Fruit fly (Drosophila melanogaster) whole organism, embryonic: ENCODE results near the gene wda.
A peak's percentile ranks its signal among the peaks of the same experiment; 100 is the strongest.

Source experiments
- Adf1 ChIP-seq: fragments of 200-800 bp; sonication (Bioruptor generic); IDR thresholded peaks from 2 replicates; pipeline ENCODE4 v1.3.6; 2022; ENCODE audit warnings: missing biosample characterization, missing genetic modification characterization
- Atf-2 ChIP-seq: fragments of 200-800 bp; sonication (Bioruptor generic); optimal IDR thresholded peaks from 2 replicates; lab custom pipeline; 2016; ENCODE audit warnings: missing biosample characterization, missing genetic modification characterization
- Bteb2 ChIP-seq: fragments of 200-800 bp; sonication (Bioruptor generic); optimal IDR thresholded peaks from 2 replicates; lab custom pipeline; 2016; ENCODE audit warnings: missing biosample characterization, missing genetic modification characterization
- CG11085 ChIP-seq: fragments of 200-800 bp; sonication (Bioruptor generic); IDR thresholded peaks from 2 replicates; pipeline ENCODE4 v1.3.6; 2022; ENCODE audit warnings: missing biosample characterization, missing genetic modification characterization
- CG11696 ChIP-seq: fragments of 200-800 bp; sonication (Bioruptor generic); IDR thresholded peaks from 2 replicates; pipeline ENCODE4 v1.3.6; 2022; ENCODE audit warnings: missing biosample characterization, missing genetic modification characterization
- CG11723 ChIP-seq: fragments of 200-800 bp; sonication (Bioruptor generic); optimal IDR thresholded peaks from 2 replicates; lab custom pipeline; 2017; ENCODE audit warnings: missing biosample characterization, mild to moderate bottlenecking, missing genetic modification characterization
- CG12104 ChIP-seq: fragments of 200-800 bp; sonication (Bioruptor generic); optimal IDR thresholded peaks from 3 replicates; lab custom pipeline; 2016; ENCODE audit warnings: missing biosample characterization, missing genetic modification characterization
- CG14667 ChIP-seq: fragments of 200-800 bp; sonication (Bioruptor generic); IDR thresholded peaks from 2 replicates; pipeline ENCODE4 v1.3.6; 2022; ENCODE audit warnings: missing biosample characterization, missing genetic modification characterization
- CG15011 ChIP-seq: fragments of 200-800 bp; sonication (Bioruptor generic); optimal IDR thresholded peaks from 3 replicates; lab custom pipeline; 2018; ENCODE audit warnings: missing biosample characterization, mild to moderate bottlenecking, missing genetic modification characterization
- CG2120 ChIP-seq: fragments of 200-800 bp; sonication (Bioruptor generic); optimal IDR thresholded peaks from 3 replicates; lab custom pipeline; 2016; ENCODE audit warnings: missing biosample characterization, missing genetic modification characterization
- CG2129 ChIP-seq: fragments of 200-800 bp; sonication (Bioruptor generic); IDR thresholded peaks from 2 replicates; pipeline ENCODE4 v1.3.6; 2022; ENCODE audit warnings: missing biosample characterization, missing genetic modification characterization; ENCODE audit not compliant: partially characterized antibody
- CG2202 ChIP-seq: fragments of 200-800 bp; sonication (Bioruptor generic); optimal IDR thresholded peaks from 2 replicates; lab custom pipeline; 2018; ENCODE audit warnings: missing biosample characterization, mild to moderate bottlenecking, missing genetic modification characterization
- CG2889 ChIP-seq: fragments of 200-800 bp; sonication (Bioruptor generic); IDR thresholded peaks from 3 replicates; pipeline ENCODE4 v1.3.6; 2022; ENCODE audit warnings: missing biosample characterization, missing genetic modification characterization
- CG30020 ChIP-seq: fragments of 200-800 bp; optimal IDR thresholded peaks from 2 replicates; lab custom pipeline; 2019; ENCODE audit warnings: missing biosample characterization, mild to moderate bottlenecking, missing genetic modification characterization, moderate library complexity
- CG32767 ChIP-seq: fragments of 200-800 bp; sonication (Bioruptor generic); IDR thresholded peaks from 2 replicates; pipeline ENCODE4 v1.3.6; 2022; ENCODE audit warnings: missing biosample characterization, missing genetic modification characterization
- CG3847 ChIP-seq: fragments of 200-800 bp; sonication (Bioruptor generic); IDR thresholded peaks from 2 replicates; pipeline ENCODE4 v1.3.6; 2022; ENCODE audit warnings: missing biosample characterization, missing genetic modification characterization
- CG4328 ChIP-seq: fragments of 200-800 bp; sonication (Bioruptor generic); optimal IDR thresholded peaks from 3 replicates; lab custom pipeline; 2017; ENCODE audit warnings: missing biosample characterization, missing genetic modification reagents, missing genetic modification characterization
- CG4404 ChIP-seq: fragments of 200-800 bp; sonication (Bioruptor generic); IDR thresholded peaks from 2 replicates; pipeline ENCODE4 v1.3.6; 2022; ENCODE audit warnings: missing biosample characterization, missing genetic modification characterization
- CG4424 ChIP-seq: fragments of 200-800 bp; sonication (Bioruptor generic); optimal IDR thresholded peaks from 3 replicates; lab custom pipeline; 2016; ENCODE audit warnings: missing biosample characterization, missing genetic modification characterization
- CG5180 ChIP-seq: fragments of 200-800 bp; sonication (Bioruptor generic); optimal IDR thresholded peaks from 3 replicates; lab custom pipeline; 2017; ENCODE audit warnings: missing biosample characterization, missing genetic modification characterization, mild to moderate bottlenecking, moderate library complexity, missing genetic modification reagents
- CG6654 ChIP-seq: fragments of 200-800 bp; sonication (Bioruptor generic); optimal IDR thresholded peaks from 2 replicates; lab custom pipeline; 2017; ENCODE audit warnings: missing biosample characterization, mild to moderate bottlenecking, missing genetic modification characterization
- CG8281 ChIP-seq: fragments of 200-800 bp; sonication (Bioruptor generic); optimal IDR thresholded peaks from 2 replicates; lab custom pipeline; 2018; ENCODE audit warnings: missing biosample characterization, mild to moderate bottlenecking, missing genetic modification characterization, moderate library complexity
- CG8359 ChIP-seq: fragments of 200-800 bp; sonication (Bioruptor generic); optimal IDR thresholded peaks from 2 replicates; lab custom pipeline; 2017; ENCODE audit warnings: missing biosample characterization, mild to moderate bottlenecking, missing genetic modification characterization, borderline replicate concordance
- CG9215 ChIP-seq: fragments of 200-800 bp; sonication (Bioruptor generic); IDR thresholded peaks from 2 replicates; pipeline ENCODE4 v1.3.6; 2022; ENCODE audit warnings: missing biosample characterization, missing genetic modification characterization
- CG9437 ChIP-seq: fragments of 200-800 bp; sonication (Bioruptor generic); optimal IDR thresholded peaks from 2 replicates; lab custom pipeline; 2018; ENCODE audit warnings: missing biosample characterization, mild to moderate bottlenecking, missing genetic modification characterization
- CHES-1-like ChIP-seq: fragments of 200-800 bp; sonication (Bioruptor generic); optimal IDR thresholded peaks from 2 replicates; lab custom pipeline; 2016; ENCODE audit warnings: missing biosample characterization, missing genetic modification characterization
- Chrac-16 ChIP-seq: fragments of 200-800 bp; sonication (Bioruptor generic); optimal IDR thresholded peaks from 3 replicates; lab custom pipeline; 2016; ENCODE audit warnings: missing biosample characterization, missing genetic modification characterization
- D19B ChIP-seq: fragments of 200-800 bp; sonication (Bioruptor generic); optimal IDR thresholded peaks from 2 replicates; lab custom pipeline; 2017; ENCODE audit warnings: missing biosample characterization, mild to moderate bottlenecking, missing genetic modification characterization
- Doc3 ChIP-seq: fragments of 200-800 bp; sonication (Bioruptor generic); IDR thresholded peaks from 3 replicates; pipeline ENCODE4 v1.3.6; 2022; ENCODE audit warnings: missing biosample characterization, missing genetic modification characterization; ENCODE audit not compliant: partially characterized antibody
- Gsc ChIP-seq: fragments of 200-800 bp; sonication (Bioruptor generic); IDR thresholded peaks from 2 replicates; pipeline ENCODE4 v1.3.6; 2022; ENCODE audit warnings: missing biosample characterization, missing genetic modification characterization
- Hand ChIP-seq: fragments of 200-800 bp; sonication (Bioruptor generic); optimal IDR thresholded peaks from 2 replicates; lab custom pipeline; 2017; ENCODE audit warnings: mild to moderate bottlenecking, missing biosample characterization, missing genetic modification reagents, missing genetic modification characterization
- Jarid2 ChIP-seq: fragments of 200-800 bp; sonication (Bioruptor generic); optimal IDR thresholded peaks from 3 replicates; lab custom pipeline; 2017; ENCODE audit warnings: mild to moderate bottlenecking, missing biosample characterization, missing genetic modification reagents, missing genetic modification characterization
- MBD-R2 ChIP-seq: fragments of 200-800 bp; sonication (Bioruptor generic); IDR thresholded peaks from 2 replicates; pipeline ENCODE4 v1.3.6; 2022; ENCODE audit warnings: missing biosample characterization, missing genetic modification characterization
- Optix ChIP-seq: fragments of 200-800 bp; sonication (Bioruptor generic); IDR thresholded peaks from 3 replicates; pipeline ENCODE4 v1.3.6; 2022; ENCODE audit warnings: missing biosample characterization, missing genetic modification characterization
- Sry-δ ChIP-seq: fragments of 200-800 bp; sonication (Bioruptor generic); optimal IDR thresholded peaks from 2 replicates; lab custom pipeline; 2016; ENCODE audit warnings: missing biosample characterization, missing genetic modification characterization
- Usf ChIP-seq: fragments of 200-800 bp; sonication (Bioruptor generic); optimal IDR thresholded peaks from 2 replicates; lab custom pipeline; 2017; ENCODE audit warnings: missing genotype, missing biosample characterization, missing genetic modification characterization
- br ChIP-seq: fragments of >200 bp; optimal IDR thresholded peaks from 2 replicates; lab custom pipeline; 2017
- caup ChIP-seq: fragments of 200-800 bp; sonication (Bioruptor generic); optimal IDR thresholded peaks from 3 replicates; lab custom pipeline; 2017; ENCODE audit warnings: missing biosample characterization, mild to moderate bottlenecking, missing genetic modification characterization, moderate library complexity; ENCODE audit not compliant: severe bottlenecking
- chm ChIP-seq: fragments of 200-800 bp; sonication (Bioruptor generic); IDR thresholded peaks from 2 replicates; pipeline ENCODE4 v1.3.6; 2022; ENCODE audit warnings: missing biosample characterization, missing genetic modification characterization
- fd3F ChIP-seq: fragments of 200-800 bp; sonication (Bioruptor generic); optimal IDR thresholded peaks from 2 replicates; lab custom pipeline; 2018; ENCODE audit warnings: missing biosample characterization, mild to moderate bottlenecking, missing genetic modification characterization, moderate library complexity
- ftz-f1 ChIP-seq: fragments of 200-800 bp; sonication (Bioruptor generic); optimal IDR thresholded peaks from 2 replicates; lab custom pipeline; 2016; ENCODE audit warnings: missing biosample characterization, missing genetic modification characterization
- gem ChIP-seq: fragments of 200-800 bp; sonication (Bioruptor generic); optimal IDR thresholded peaks from 2 replicates; lab custom pipeline; 2019; ENCODE audit warnings: missing biosample characterization, mild to moderate bottlenecking, missing genetic modification characterization, moderate library complexity
- gfzf ChIP-seq: fragments of 200-800 bp; sonication (Bioruptor generic); optimal IDR thresholded peaks from 2 replicates; lab custom pipeline; 2016; ENCODE audit warnings: missing biosample characterization, mild to moderate bottlenecking, missing genetic modification characterization, moderate library complexity
- h ChIP-seq: fragments of >200 bp; optimal IDR thresholded peaks from 2 replicates; lab custom pipeline; 2017
- insv ChIP-seq, 2 experiments: fragments of 200-800 bp; sonication (Bioruptor generic); optimal IDR thresholded peaks; 3 replicates each; lab custom pipeline; 2016 to 2018; ENCODE audit warnings: missing biosample characterization in 2 of 2, missing genetic modification characterization in 2 of 2
- jumu ChIP-seq: fragments of 200-800 bp; sonication (Bioruptor generic); optimal IDR thresholded peaks from 3 replicates; lab custom pipeline; 2016; ENCODE audit warnings: missing biosample characterization, missing genetic modification characterization
- knrl ChIP-seq: fragments of 200-800 bp; sonication (Bioruptor generic); IDR thresholded peaks from 3 replicates; pipeline ENCODE4 v1.3.6; 2022; ENCODE audit warnings: missing biosample characterization, missing genetic modification characterization; ENCODE audit not compliant: partially characterized antibody
- psq ChIP-seq: fragments of 200-800 bp; sonication (Bioruptor generic); optimal IDR thresholded peaks from 2 replicates; lab custom pipeline; 2017; ENCODE audit warnings: missing biosample characterization, missing genetic modification characterization
- repo ChIP-seq: fragments of 200-800 bp; sonication (Bioruptor generic); optimal IDR thresholded peaks from 2 replicates; lab custom pipeline; 2016; ENCODE audit warnings: missing biosample characterization, missing genetic modification characterization
- tgo ChIP-seq: fragments of 200-800 bp; sonication (Bioruptor generic); IDR thresholded peaks from 3 replicates; pipeline ENCODE4 v1.3.6; 2022; ENCODE audit warnings: missing biosample characterization, missing genetic modification characterization
- wor ChIP-seq: fragments of 200-800 bp; sonication (Bioruptor generic); IDR thresholded peaks from 2 replicates; pipeline ENCODE4 v1.3.6; 2022; ENCODE audit warnings: missing biosample characterization, missing genetic modification characterization
- yki ChIP-seq: fragments of >200 bp; optimal IDR thresholded peaks from 3 replicates; lab custom pipeline; 2018
- zen ChIP-seq: fragments of 200-800 bp; sonication (Bioruptor generic); optimal IDR thresholded peaks from 3 replicates; lab custom pipeline; 2018; ENCODE audit warnings: missing biosample characterization, mild to moderate bottlenecking, missing genetic modification characterization, moderate library complexity

The wda gene

DNA sequence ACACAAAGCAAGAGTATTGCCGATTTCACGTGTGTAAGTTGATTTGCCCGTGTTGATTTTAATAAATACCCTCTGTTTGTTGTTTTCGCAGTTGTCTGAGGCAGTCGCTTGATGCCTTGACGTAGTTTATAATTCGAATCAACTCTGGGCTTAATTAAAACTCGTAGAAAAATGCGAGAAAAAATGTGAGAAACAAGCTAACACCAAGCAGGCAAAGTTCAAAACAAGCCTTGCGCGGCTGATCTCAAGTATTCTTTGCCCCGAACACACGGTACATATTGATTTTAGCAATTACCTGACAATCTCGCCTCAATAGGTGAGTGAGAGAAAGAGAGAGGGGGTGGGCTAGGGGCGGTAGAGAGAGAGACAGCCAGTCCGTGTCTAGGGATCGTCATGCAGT lies 32.6 kb downstream of the wda start (continued):
- TF ChIP-seq insv (GFP tag; optimal IDR thresholded peaks at IDR 0.05; lab: Kevin White, UChicago) (peak in 1 of 2 experiments; percentile 18), Chrac-16 (GFP tag; lab: Kevin White, UChicago) (no peak), CG11085 (GFP tag; lab: Robert Waterston, UW) (no peak), CG32767 (no peak), CG8281 (tag; lab: Kevin White, UChicago) (no peak), tgo (no peak; the same call in 2 of the 3 replicates), Adf1 (GFP tag; lab: Robert Waterston, UW) (peak; percentile 47), CG12104 (GFP tag; lab: Kevin White, UChicago) (peak; percentile 35), gem (tag; lab: Kevin White, UChicago) (peak; percentile 36), CG6654 (GFP tag; lab: Kevin White, UChicago) (no peak), Jarid2 (no peak), D19B (GFP tag; lab: Kevin White, UChicago) (peak; percentile 64), psq (no peak), CG3847 (GFP tag; lab: Robert Waterston, UW) (0 out of 2 replicates have a peak, but pooled peaks have one; percentile 24), CG11723 (no peak), CG9437 (GFP tag; lab: Kevin White, UChicago) (no peak), Atf-2 (GFP tag; lab: Kevin White, UChicago) (no peak), jumu (GFP tag; lab: Kevin White, UChicago) (no peak), Sry-δ (GFP tag; lab: Kevin White, UChicago) (no peak), wor (no peak), CG9215 (GFP tag; lab: Robert Waterston, UW) (no peak), Gsc (GFP tag; lab: Robert Waterston, UW) (no peak), fd3F (GFP tag; lab: Kevin White, UChicago) (peak; percentile 38), knrl (GFP tag; lab: Robert Waterston, UW) (no peak), CG4424 (peak; percentile 22), caup (GFP tag; lab: Kevin White, UChicago) (peak; percentile 63), CG4328 (GFP tag; lab: Kevin White, UChicago) (peak; percentile 16), CG2129 (GFP tag; lab: Robert Waterston, UW) (no peak), MBD-R2 (GFP tag; lab: Robert Waterston, UW) (no peak), gfzf (GFP tag; lab: Kevin White, UChicago) (no peak), ftz-f1 (no peak), CG15011 (no peak), Usf (GFP tag; lab: Kevin White, UChicago) (no peak), repo (peak; percentile 35), CG2889 (GFP tag; lab: Robert Waterston, UW) (no peak), Hand (GFP tag; lab: Kevin White, UChicago) (peak; percentile 13), br (lab: Kevin White, UChicago) (no peak), Optix (GFP tag; lab: Robert Waterston, UW) (no peak), CG5180 (GFP tag; lab: Kevin White, UChicago) (no peak), CG2202 (tag; lab: Kevin White, UChicago) (no peak), CG11696 (GFP tag; lab: Robert Waterston, UW) (peak; percentile 54; the same call in 1 of the 2 replicates), CG4404 (GFP tag; lab: Robert Waterston, UW) (no peak), CG8359 (GFP tag; lab: Kevin White, UChicago) (no peak), h (lab: Kevin White, UChicago) (no peak), CG2120 (GFP tag; lab: Kevin White, UChicago) (peak; percentile 64), Bteb2 (GFP tag; lab: Kevin White, UChicago) (peak; percentile 33), CG30020 (tag; lab: Kevin White, UChicago) (no peak), chm (no peak), CHES-1-like (GFP tag; lab: Kevin White, UChicago) (peak; percentile 29), zen (tag; lab: Kevin White, UChicago) (no peak), Doc3 (GFP tag; lab: Robert Waterston, UW) (no peak), yki (lab: Kevin White, UChicago) (no peak), CG14667 (GFP tag; lab: Robert Waterston, UW) (no peak)
